Worm (Caenorhabditis elegans): ENCODE measurements around the gene K04A8.1.

K04A8.1 gene

DNA sequence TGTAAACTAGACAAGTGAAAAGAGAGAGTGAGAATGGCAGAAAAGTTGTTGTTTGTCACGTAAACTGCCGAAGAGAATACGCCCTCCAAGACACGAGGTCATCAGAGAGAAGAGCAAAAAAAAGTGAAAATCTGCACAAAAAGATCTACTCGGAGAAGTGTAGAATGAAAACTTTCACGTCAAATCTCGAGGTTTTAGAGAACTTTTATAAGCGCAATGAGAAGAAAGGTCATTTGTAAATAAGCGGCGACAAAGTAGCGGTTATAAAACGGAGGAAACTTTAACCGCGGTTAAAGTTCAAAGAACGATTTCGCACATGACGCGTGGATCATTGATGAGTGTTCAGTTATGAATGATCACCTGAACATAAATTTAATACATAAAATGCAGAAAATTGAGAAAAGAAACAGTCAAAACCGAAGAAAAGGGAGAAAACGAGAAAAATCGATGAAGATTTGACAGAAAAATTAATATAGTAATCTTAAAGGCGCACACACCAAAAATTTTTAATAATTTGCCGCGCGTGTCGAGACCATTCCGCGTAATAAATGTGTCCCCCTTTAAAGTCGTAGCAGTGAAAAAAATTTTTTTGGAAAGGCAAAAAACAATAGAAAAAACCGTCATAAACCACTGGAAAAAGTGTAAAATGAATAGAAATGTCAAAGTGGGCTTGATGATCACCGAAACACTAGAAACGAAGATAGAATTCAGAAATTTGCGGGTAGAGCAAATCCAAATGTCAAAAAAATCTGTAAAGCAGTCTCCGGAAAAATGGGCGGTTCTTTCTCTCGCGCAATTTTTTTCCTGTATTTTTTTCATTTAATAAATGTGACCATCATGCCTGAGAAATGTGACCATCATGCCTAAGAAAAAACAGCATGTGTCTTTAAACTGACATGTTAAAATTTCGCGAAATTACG lies 48.6 kb upstream of the K04A8.1 start (continued):
- TF ChIP-seq hif-1 (tag; optimal IDR thresholded peaks at IDR 0.05): peak; percentile 85 to 99
- TF ChIP-seq dmd-6 (GFP tag; IDR thresholded peaks at IDR 0.05): peak; percentile 40
- peak; percentile 81 for TF ChIP-seq mep-1 (tag; optimal IDR thresholded peaks at IDR 0.05)
- TF ChIP-seq nhr-42 (GFP tag; IDR thresholded peaks at IDR 0.05): no peak
- TF ChIP-seq php-3 (GFP tag; IDR thresholded peaks at IDR 0.05): 0 out of 2 replicates have a peak, but pooled peaks have one; percentile 18
- peak; percentile 90 for TF ChIP-seq nhr-25 (tag; optimal IDR thresholded peaks at IDR 0.05; ENCODE audit: borderline replicate concordance, insufficient read depth)
- TF ChIP-seq vab-7 (GFP tag; IDR thresholded peaks at IDR 0.05): no peak
- 0 out of 2 replicates have a peak, but pooled peaks have one; percentile 21 for TF ChIP-seq ctbp-1 (GFP tag; IDR thresholded peaks at IDR 0.05)
- no peak for TF ChIP-seq aly-2 (tag; optimal IDR thresholded peaks at IDR 0.05)
- peak; percentile 93 for TF ChIP-seq hlh-30 (tag; optimal IDR thresholded peaks at IDR 0.05; ENCODE audit: insufficient read depth)

DNA sequence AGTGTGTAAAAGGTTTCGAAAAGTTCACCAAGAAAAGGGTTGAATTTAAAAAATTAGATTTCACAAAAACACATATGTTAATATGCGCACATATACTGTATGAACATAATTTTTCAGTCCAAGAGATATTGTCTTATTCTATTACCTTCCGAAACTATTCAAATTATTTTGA lies 48.0 kb upstream of the K04A8.1 start, which contains the start of gene F46E10.3:
Gene F46E10.3, plus strand, starts transcription at position 73 of the 172 bp plus-strand sequence.
- TF ChIP-seq unc-130 (GFP tag; optimal IDR thresholded peaks at IDR 0.05) (no peak), egl-27 (tag; optimal IDR thresholded peaks at IDR 0.05) (no peak), Y5F2A.4 (GFP tag; optimal IDR thresholded peaks at IDR 0.05) (no peak), fkh-10 (GFP tag; optimal IDR thresholded peaks at IDR 0.05) (no peak)

DNA sequence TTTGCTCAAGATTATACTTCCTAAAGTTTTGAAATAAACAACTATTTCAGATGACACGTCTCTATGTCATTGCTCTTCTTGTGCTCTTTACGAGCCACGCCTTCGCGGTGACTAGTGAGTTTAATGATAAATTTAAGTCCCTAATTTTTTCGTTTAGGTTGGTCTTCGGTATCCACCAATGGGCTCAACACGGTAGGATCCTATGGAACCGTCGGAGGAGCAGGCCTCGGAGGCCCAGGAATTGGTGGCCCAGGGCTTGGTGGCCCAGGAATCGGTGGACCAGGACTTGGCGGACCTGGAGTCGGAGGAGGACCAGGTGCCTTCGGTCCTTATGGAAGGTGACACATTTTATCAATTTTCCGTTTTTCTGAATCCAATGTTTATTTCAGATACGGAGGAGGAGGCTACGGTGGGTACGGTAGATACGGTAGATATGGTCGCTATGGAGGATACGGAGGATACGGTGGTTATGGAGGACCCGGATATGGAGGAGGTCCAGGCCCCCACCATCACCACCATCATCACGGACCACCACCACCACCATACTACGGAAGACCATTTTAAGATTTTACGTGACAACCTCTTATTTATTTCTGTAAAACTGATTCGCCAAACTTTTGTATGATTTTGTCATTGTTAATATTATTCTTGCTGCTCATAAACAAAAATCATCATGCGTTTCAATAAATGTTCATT lies 45.6 kb upstream of the K04A8.1 start, which contains the start of the genes F46E10.2 and F46E10.18:
Gene F46E10.2, plus strand, starts transcription at position 51 of the 696 bp plus-strand sequence.
Gene F46E10.18, plus strand, starts transcription at position 646 of the 696 bp plus-strand sequence.
- peak; percentile 5 for TF ChIP-seq aha-1 (tag)
- peak in 1 of 2 experiments; percentile 89 for TF ChIP-seq unc-62 (GFP tag; optimal IDR thresholded peaks at IDR 0.05 in 1 of 2)
- TF ChIP-seq unc-62 (tag; optimal IDR thresholded peaks at IDR 0.05): no peak
- peak; percentile 70 for TF ChIP-seq egl-43 (GFP tag; IDR thresholded peaks at IDR 0.05)
- no peak for TF ChIP-seq pha-4 (GFP tag; IDR thresholded peaks at IDR 0.05)
- TF ChIP-seq pha-4 (tag; optimal IDR thresholded peaks at IDR 0.05): no peak
- TF ChIP-seq fkh-10 (GFP tag; optimal IDR thresholded peaks at IDR 0.05): no peak
- peak; percentile 83 for TF ChIP-seq set-16 (GFP tag; IDR thresholded peaks at IDR 0.05)

DNA sequence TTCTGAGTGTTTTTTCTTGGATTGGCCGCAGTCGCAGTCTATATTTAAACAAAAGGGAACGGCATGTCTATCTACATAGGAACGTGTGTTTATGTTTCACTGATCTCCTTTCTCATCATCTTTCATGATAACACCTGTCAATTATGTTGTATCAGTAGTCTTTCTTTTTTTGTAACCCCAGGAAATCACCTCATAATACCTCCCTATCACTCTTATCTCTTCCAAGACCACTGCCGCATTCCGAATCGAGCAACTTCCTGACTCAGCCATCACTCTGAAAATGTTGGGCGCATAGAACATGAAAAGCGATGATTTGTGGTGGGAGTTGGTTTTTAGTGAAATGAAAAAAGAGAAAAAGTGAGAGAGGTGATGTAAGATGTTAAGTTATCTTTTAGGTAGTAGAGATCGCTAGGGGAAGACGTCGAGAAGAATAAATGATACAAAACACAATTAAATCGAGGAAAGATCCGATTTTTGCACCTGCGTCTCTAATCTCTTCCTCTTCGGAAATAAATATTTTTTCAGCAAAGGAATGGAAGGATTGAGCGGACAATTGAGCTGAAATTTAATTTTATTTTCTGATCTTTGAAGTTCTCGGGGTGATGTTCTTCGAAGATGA lies 43.1 kb upstream of the K04A8.1 start:
- TF ChIP-seq nhr-42 (GFP tag; IDR thresholded peaks at IDR 0.05): no peak
- no peak for TF ChIP-seq skn-1 (tag; optimal IDR thresholded peaks at IDR 0.05)
- peak in 1 of 2 experiments; percentile 87 for TF ChIP-seq unc-62 (GFP tag; optimal IDR thresholded peaks at IDR 0.05 in 1 of 2)
- TF ChIP-seq unc-62 (tag; optimal IDR thresholded peaks at IDR 0.05): no peak
- TF ChIP-seq unc-130 (GFP tag; optimal IDR thresholded peaks at IDR 0.05): no peak
- TF ChIP-seq aly-2 (tag; optimal IDR thresholded peaks at IDR 0.05): no peak
- no peak for TF ChIP-seq nhr-76 (tag; optimal IDR thresholded peaks at IDR 0.05)
- TF ChIP-seq nhr-28 (tag; optimal IDR thresholded peaks at IDR 0.05): peak; percentile 56
- TF ChIP-seq T26A8.4 (GFP tag; IDR thresholded peaks at IDR 0.05): no peak
- TF ChIP-seq hif-1 (tag; optimal IDR thresholded peaks at IDR 0.05): no peak
- TF ChIP-seq dmd-8 (GFP tag; IDR thresholded peaks at IDR 0.05): 0 out of 2 replicates have a peak, but pooled peaks have one; percentile 19
- TF ChIP-seq attf-4 (tag; optimal IDR thresholded peaks at IDR 0.05): no peak
- no peak for TF ChIP-seq pha-4 (GFP tag; IDR thresholded peaks at IDR 0.05)
- TF ChIP-seq pha-4 (tag; optimal IDR thresholded peaks at IDR 0.05): no peak
- TF ChIP-seq zag-1 (tag; optimal IDR thresholded peaks at IDR 0.05): no peak
- TF ChIP-seq dve-1 (tag; optimal IDR thresholded peaks at IDR 0.05; ENCODE audit: insufficient read depth): peak; percentile 62
- no peak for TF ChIP-seq gei-8 (GFP tag; optimal IDR thresholded peaks at IDR 0.05)
- TF ChIP-seq snpc-4 (tag; optimal IDR thresholded peaks at IDR 0.05): no peak
- TF ChIP-seq lin-1 (GFP tag; IDR thresholded peaks at IDR 0.05): peak; percentile 56; the same call in 1 of the 2 replicates
- TF ChIP-seq ceh-44 (GFP tag; IDR thresholded peaks at IDR 0.05): no peak
- no peak for TF ChIP-seq hmg-1.1 (GFP tag; IDR thresholded peaks at IDR 0.05)
- no peak for TF ChIP-seq daf-16 (GFP tag; optimal IDR thresholded peaks at IDR 0.05)
- peak; percentile 65 for TF ChIP-seq daf-16 (tag; optimal IDR thresholded peaks at IDR 0.05)
- 0 out of 2 replicates have a peak, but pooled peaks have one; percentile 15 for TF ChIP-seq ceh-20 (GFP tag; IDR thresholded peaks at IDR 0.05)
- TF ChIP-seq nhr-25 (tag; optimal IDR thresholded peaks at IDR 0.05; ENCODE audit: borderline replicate concordance, insufficient read depth): no peak
- TF ChIP-seq ceh-32 (tag; optimal IDR thresholded peaks at IDR 0.05; ENCODE audit: poor library complexity): no peak
- TF ChIP-seq ceh-82 (tag; optimal IDR thresholded peaks at IDR 0.05): no peak
- no peak for TF ChIP-seq cey-2 (tag; optimal IDR thresholded peaks at IDR 0.05; ENCODE audit: borderline replicate concordance, insufficient read depth)
